Fruit fly (Drosophila melanogaster): ENCODE measurements around the gene spartin.

Gene spartin

DNA sequence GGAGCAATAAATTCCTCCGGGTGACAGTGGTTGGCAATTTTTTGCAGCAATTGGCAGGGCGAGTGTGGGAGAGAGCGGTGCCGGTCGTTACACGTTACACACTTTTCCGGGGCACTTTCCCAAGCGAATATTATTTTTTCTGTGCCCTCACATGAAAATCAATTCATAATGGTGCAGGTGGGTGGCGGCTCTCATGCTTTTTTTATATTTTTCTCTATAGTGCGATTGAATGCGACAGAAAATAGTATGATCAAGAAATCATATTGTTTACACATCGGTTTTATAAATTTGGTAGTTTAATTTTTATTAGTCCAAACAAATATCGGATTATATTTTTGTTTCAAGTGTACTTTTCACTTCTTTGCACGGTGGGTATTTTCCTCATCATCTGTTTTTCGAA is 7.0 kb downstream of the spartin start:
- TF ChIP-seq h (GFP tag; optimal IDR thresholded peaks at IDR 0.05) (no peak), woc (GFP tag; optimal IDR thresholded peaks at IDR 0.05) (no peak), OdsH (GFP tag; optimal IDR thresholded peaks at IDR 0.05) (no peak), Jra (GFP tag; optimal IDR thresholded peaks at IDR 0.05) (no peak), Mio (GFP tag; optimal IDR thresholded peaks at IDR 0.05) (no peak), psq (GFP tag; optimal IDR thresholded peaks at IDR 0.05) (no peak), jim (GFP tag; optimal IDR thresholded peaks at IDR 0.05) (no peak), Myc (optimal IDR thresholded peaks at IDR 0.05) (no peak), CrebA (GFP tag; optimal IDR thresholded peaks at IDR 0.05; ENCODE audit: borderline replicate concordance) (no peak), CG32264 (GFP tag; optimal IDR thresholded peaks at IDR 0.05) (no peak), sv (GFP tag; optimal IDR thresholded peaks at IDR 0.05) (no peak)

DNA sequence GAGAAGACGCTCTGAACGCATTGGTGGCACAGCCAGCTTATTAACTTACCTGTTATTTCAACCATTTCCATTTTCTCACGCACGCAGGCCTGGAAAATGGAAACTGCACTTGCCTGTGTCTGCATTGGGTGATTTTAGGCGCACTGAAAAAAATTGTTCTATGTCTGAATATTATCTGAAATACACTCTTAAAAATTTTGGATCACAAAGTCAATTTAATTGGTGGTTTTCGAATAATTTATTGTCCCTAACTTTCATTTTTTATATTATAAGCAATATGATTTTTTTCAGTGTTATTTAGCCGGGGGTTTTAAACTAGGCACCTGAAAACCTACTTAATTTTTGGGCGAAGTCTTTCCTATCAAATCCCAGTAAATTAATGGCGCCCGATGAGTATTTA is 8.5 kb downstream of the spartin start:
- TF ChIP-seq fru (GFP tag; optimal IDR thresholded peaks at IDR 0.05) (peak; percentile 27), sv (GFP tag; optimal IDR thresholded peaks at IDR 0.05) (peak; percentile 49), h (GFP tag; optimal IDR thresholded peaks at IDR 0.05) (peak; percentile 9), ey (GFP tag; optimal IDR thresholded peaks at IDR 0.05) (peak; percentile 8), psq (GFP tag; optimal IDR thresholded peaks at IDR 0.05) (no peak), dsf (GFP tag; optimal IDR thresholded peaks at IDR 0.05; ENCODE audit: borderline replicate concordance) (no peak), Hnf4 (GFP tag; optimal IDR thresholded peaks at IDR 0.05) (peak; percentile 25), foxo (GFP tag; optimal IDR thresholded peaks at IDR 0.05) (peak in 1 of 2 experiments; percentile 20)

DNA sequence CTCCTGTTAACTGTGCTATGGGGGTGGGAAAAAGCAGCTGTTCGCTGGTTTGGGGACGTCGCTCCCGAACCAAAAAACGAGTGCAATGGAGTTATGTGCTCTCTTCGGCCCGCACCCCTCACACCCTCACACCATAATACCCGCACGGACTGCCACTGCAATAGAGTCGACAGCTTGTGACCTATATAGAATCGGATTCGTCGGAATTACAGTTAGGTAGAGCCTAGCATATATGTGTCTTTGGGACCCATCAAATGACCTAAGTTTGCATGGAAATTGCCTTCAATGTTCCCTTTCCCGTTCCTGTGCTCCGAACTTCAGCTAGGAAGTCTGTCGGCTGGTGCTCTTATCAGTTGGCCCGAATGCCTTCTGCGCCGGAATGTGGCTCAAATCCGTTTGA is 9.6 kb downstream of the spartin start:
- no peak for TF ChIP-seq Hnf4 (GFP tag; optimal IDR thresholded peaks at IDR 0.05)
- no peak for TF ChIP-seq br (GFP tag; optimal IDR thresholded peaks at IDR 0.05)
- no peak for TF ChIP-seq dl (GFP tag; optimal IDR thresholded peaks at IDR 0.05; ENCODE audit: insufficient read depth in 1 of 2, partially characterized antibody in 2 of 2)
- no peak for TF ChIP-seq dsf (GFP tag; optimal IDR thresholded peaks at IDR 0.05; ENCODE audit: borderline replicate concordance)
- no peak for TF ChIP-seq foxo (GFP tag; optimal IDR thresholded peaks at IDR 0.05)
- no peak for TF ChIP-seq usp (GFP tag; optimal IDR thresholded peaks at IDR 0.05)
- TF ChIP-seq h (GFP tag; optimal IDR thresholded peaks at IDR 0.05): no peak
- no peak for TF ChIP-seq Vsx2 (GFP tag; optimal IDR thresholded peaks at IDR 0.05; ENCODE audit: partially characterized antibody)
- no peak for TF ChIP-seq Abd-B (GFP tag; optimal IDR thresholded peaks at IDR 0.05)
- no peak for TF ChIP-seq Myc (optimal IDR thresholded peaks at IDR 0.05)
- TF ChIP-seq Jra (GFP tag; optimal IDR thresholded peaks at IDR 0.05): no peak
- TF ChIP-seq CrebA (GFP tag; optimal IDR thresholded peaks at IDR 0.05; ENCODE audit: borderline replicate concordance): no peak

DNA sequence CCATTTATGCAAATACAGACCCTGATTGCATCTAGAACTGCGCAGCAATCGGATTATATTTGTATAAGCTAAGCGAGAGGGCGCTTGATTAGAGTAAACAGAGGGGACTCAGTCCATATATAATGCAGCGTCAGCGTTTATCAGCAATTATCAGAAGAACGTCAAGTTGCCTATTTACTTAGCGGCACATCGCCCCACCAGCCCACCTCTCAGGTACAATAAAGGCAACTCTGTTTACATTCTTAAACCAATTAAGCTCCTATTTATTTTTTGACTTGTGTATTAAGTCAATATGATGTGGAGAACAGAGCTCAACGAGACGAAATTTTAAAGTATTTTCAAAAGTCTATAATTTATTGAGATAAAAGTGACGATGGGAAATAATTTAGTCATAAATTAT is 10.3 kb downstream of the spartin start:
- TF ChIP-seq pan (optimal IDR thresholded peaks at IDR 0.05): no peak
- peak; percentile 94 for TF ChIP-seq sage (GFP tag; optimal IDR thresholded peaks at IDR 0.05)
- peak; percentile 85 for TF ChIP-seq CrebA (GFP tag; optimal IDR thresholded peaks at IDR 0.05; ENCODE audit: borderline replicate concordance)
- TF ChIP-seq HLH106 (tag; optimal IDR thresholded peaks at IDR 0.05): peak; percentile 88
- TF ChIP-seq rgr (GFP tag; optimal IDR thresholded peaks at IDR 0.05): peak; percentile 99
- TF ChIP-seq woc (GFP tag; optimal IDR thresholded peaks at IDR 0.05): peak; percentile 76
- TF ChIP-seq N (GFP tag; optimal IDR thresholded peaks at IDR 0.05): no peak
- peak; percentile 93 for TF ChIP-seq CG9705 (GFP tag; optimal IDR thresholded peaks at IDR 0.05)
- peak; percentile 99 for TF ChIP-seq Hr83 (GFP tag; optimal IDR thresholded peaks at IDR 0.05; ENCODE audit: poor library complexity, severe bottlenecking)
- TF ChIP-seq OdsH (GFP tag; optimal IDR thresholded peaks at IDR 0.05): peak; percentile 98
- TF ChIP-seq Abd-B (GFP tag; optimal IDR thresholded peaks at IDR 0.05): no peak
- peak; percentile 96 for TF ChIP-seq brk (GFP tag; optimal IDR thresholded peaks at IDR 0.05)
- TF ChIP-seq dl (GFP tag; optimal IDR thresholded peaks at IDR 0.05; ENCODE audit: insufficient read depth in 1 of 2, partially characterized antibody in 2 of 2): no peak
- TF ChIP-seq br (GFP tag; optimal IDR thresholded peaks at IDR 0.05): peak; percentile 98
- peak; percentile 96 for TF ChIP-seq jim (GFP tag; optimal IDR thresholded peaks at IDR 0.05)
- no peak for TF ChIP-seq Dfd (GFP tag; optimal IDR thresholded peaks at IDR 0.05)
- peak; percentile 92 for TF ChIP-seq dmrt93B (GFP tag; optimal IDR thresholded peaks at IDR 0.05)
- TF ChIP-seq ey (GFP tag; optimal IDR thresholded peaks at IDR 0.05): peak; percentile 91
- TF ChIP-seq psq (GFP tag; optimal IDR thresholded peaks at IDR 0.05): peak; percentile 93
- peak; percentile 95 for TF ChIP-seq CG32264 (GFP tag; optimal IDR thresholded peaks at IDR 0.05)
- TF ChIP-seq Hnf4 (GFP tag; optimal IDR thresholded peaks at IDR 0.05): peak; percentile 99
- peak; percentile 83 to 95 for TF ChIP-seq foxo (GFP tag; optimal IDR thresholded peaks at IDR 0.05)
- TF ChIP-seq Sp1 (GFP tag; optimal IDR thresholded peaks at IDR 0.05): peak; percentile 96
- TF ChIP-seq Jra (GFP tag; optimal IDR thresholded peaks at IDR 0.05): peak; percentile 98
- peak; percentile 95 for TF ChIP-seq GATAd (GFP tag; optimal IDR thresholded peaks at IDR 0.05)
- peak; percentile 96 for TF ChIP-seq fru (GFP tag; optimal IDR thresholded peaks at IDR 0.05)
- TF ChIP-seq Rel (GFP tag; optimal IDR thresholded peaks at IDR 0.05): peak; percentile 57
- peak; percentile 69 for TF ChIP-seq Rel (tag; optimal IDR thresholded peaks at IDR 0.05)
- TF ChIP-seq tai (GFP tag; optimal IDR thresholded peaks at IDR 0.05): peak; percentile 98
- TF ChIP-seq usp (GFP tag; optimal IDR thresholded peaks at IDR 0.05): no peak
- peak; percentile 98 for TF ChIP-seq h (GFP tag; optimal IDR thresholded peaks at IDR 0.05)
- peak; percentile 89 for TF ChIP-seq Mio (GFP tag; optimal IDR thresholded peaks at IDR 0.05)
- no peak for TF ChIP-seq lola (GFP tag; optimal IDR thresholded peaks at IDR 0.05)
- TF ChIP-seq Myc (optimal IDR thresholded peaks at IDR 0.05): no peak
- no peak for TF ChIP-seq Hr78 (GFP tag; optimal IDR thresholded peaks at IDR 0.05)
- TF ChIP-seq sv (GFP tag; optimal IDR thresholded peaks at IDR 0.05): no peak
- no peak for TF ChIP-seq Dif (GFP tag; optimal IDR thresholded peaks at IDR 0.05; ENCODE audit: partially characterized antibody)
- peak; percentile 95 for TF ChIP-seq dsf (GFP tag; optimal IDR thresholded peaks at IDR 0.05; ENCODE audit: borderline replicate concordance)
- no peak for TF ChIP-seq Vsx2 (GFP tag; optimal IDR thresholded peaks at IDR 0.05; ENCODE audit: partially characterized antibody)

Measured in whole organism, wandering third instar larva.